Worm (Caenorhabditis elegans): Measurements from ENCODE around the gene vha-20.

- TF ChIP-seq flt-1 (GFP tag; IDR thresholded peaks at IDR 0.05), result no peak
- no peak for TF ChIP-seq ref-1 (GFP tag; conservative IDR thresholded peaks at IDR 0.05)
Observed at ce11 chrX:14118762-14119161, 45.5 kb downstream of the vha-20 start.
